Worm (Caenorhabditis elegans) whole organism, midembryonic: Measurements from ENCODE around the gene K01A2.5.

Source experiments
- cog-1 ChIP-seq: sonication (generic microtip); optimal IDR thresholded peaks from 2 replicates; lab custom pipeline; 2016; ENCODE audit warnings: missing genetic modification characterization, missing compliant biosample characterization
- flt-1 ChIP-seq: fragments of 200-800 bp; sonication (Bioruptor generic); IDR thresholded peaks from 2 replicates; pipeline ENCODE4 v1.3.6; 2022; ENCODE audit warnings: missing genetic modification characterization, missing compliant biosample characterization
- tab-1 ChIP-seq: fragments of 200-800 bp; sonication (Bioruptor generic); IDR thresholded peaks from 2 replicates; pipeline ENCODE4 v1.3.6; 2022; ENCODE audit warnings: missing genetic modification characterization, missing compliant biosample characterization
- ztf-23 ChIP-seq: fragments of 200-800 bp; sonication (Bioruptor generic); IDR thresholded peaks from 2 replicates; pipeline ENCODE4 v1.3.6; 2022; ENCODE audit warnings: missing genetic modification reagents, missing genetic modification characterization, missing compliant biosample characterization
- ztf-29 ChIP-seq: fragments of 200-800 bp; sonication (Bioruptor generic); IDR thresholded peaks from 2 replicates; pipeline ENCODE4 v1.3.6; 2022; ENCODE audit warnings: missing genetic modification reagents, missing genetic modification characterization, missing compliant biosample characterization

DNA sequence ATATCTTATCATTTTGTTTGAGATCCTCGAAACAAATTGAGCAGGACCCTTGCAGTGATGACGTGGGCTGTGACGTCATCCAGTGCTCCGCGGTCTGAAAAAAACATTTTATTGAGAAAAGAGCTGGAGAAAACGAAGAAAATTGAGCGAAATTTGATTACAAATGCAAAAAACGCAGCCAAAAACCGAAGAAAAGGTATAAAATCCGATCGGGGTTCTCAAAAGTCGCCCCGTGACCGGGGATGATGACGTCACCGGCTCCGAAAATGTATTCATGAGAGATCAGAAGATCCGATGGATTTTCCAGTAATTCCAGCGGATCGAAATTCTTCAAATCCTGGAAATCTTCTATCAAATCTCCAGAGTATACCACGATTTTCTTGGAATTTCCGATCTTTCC, 18.6 kb upstream of the K01A2.5 start, which contains the start of gene trul-1:
- no peak for TF ChIP-seq tab-1 (GFP tag; lab: Robert Waterston, UW)
- no peak for TF ChIP-seq flt-1 (GFP tag; lab: Robert Waterston, UW)
- TF ChIP-seq ztf-23 (GFP tag; lab: Robert Waterston, UW): no peak
- no peak for TF ChIP-seq cog-1 (tag; lab: Kevin White, UChicago)
- TF ChIP-seq ztf-29 (GFP tag; lab: Robert Waterston, UW): no peak
